Worm (Caenorhabditis elegans) whole organism, L1 larva: ENCODE data around the gene C06A6.2.
A peak's percentile ranks its signal among the peaks of the same experiment; 100 is the strongest.

ENCODE experiments used
- C04F5.9 ChIP-seq: sonication (generic microtip); optimal IDR thresholded peaks from 2 replicates; lab custom pipeline; 2016; ENCODE audit warnings: missing genetic modification characterization, missing compliant biosample characterization
- C34B4.2 ChIP-seq: sonication (generic microtip); optimal IDR thresholded peaks from 2 replicates; lab custom pipeline; 2017; ENCODE audit warnings: mild to moderate bottlenecking, missing genetic modification characterization, missing compliant biosample characterization
- F16B12.6 ChIP-seq: fragments of 150-350 bp; optimal IDR thresholded peaks from 2 replicates; lab custom pipeline; 2014; ENCODE audit warnings: missing biosample characterization, missing genetic modification characterization
- aha-1 ChIP-seq: fragments of 150-350 bp; optimal IDR thresholded peaks from 2 replicates; lab custom pipeline; 2014; ENCODE audit warnings: missing biosample characterization, missing genetic modification characterization
- blmp-1 ChIP-seq: fragments of 150-350 bp; optimal IDR thresholded peaks from 2 replicates; lab custom pipeline; 2014; ENCODE audit warnings: missing biosample characterization, missing genetic modification characterization
- ceh-63 ChIP-seq: fragments of 200-800 bp; sonication (Bioruptor generic); optimal IDR thresholded peaks from 2 replicates; lab custom pipeline; 2018; ENCODE audit warnings: mild to moderate bottlenecking, missing genetic modification characterization, missing compliant biosample characterization
- ceh-88 ChIP-seq: fragments of 200-800 bp; sonication (Bioruptor generic); IDR thresholded peaks from 2 replicates; pipeline ENCODE4 v1.3.6; 2022; ENCODE audit warnings: missing genetic modification characterization, missing compliant biosample characterization
- ceh-90 ChIP-seq: sonication (generic microtip); optimal IDR thresholded peaks from 2 replicates; lab custom pipeline; 2016; ENCODE audit warnings: missing genetic modification characterization, missing compliant biosample characterization
- ces-1 ChIP-seq: fragments of 150-350 bp; optimal IDR thresholded peaks from 2 replicates; lab custom pipeline; 2014; ENCODE audit warnings: missing biosample characterization, missing genetic modification reagents, missing genetic modification characterization
- dpl-1 ChIP-seq, 3 experiments: fragments of 150-350 bp in 2 of 3; sonication (generic microtip) in 1 of 3; optimal IDR thresholded peaks; 2 replicates each; lab custom pipeline; 2014 to 2017; ENCODE audit warnings: missing biosample characterization in 3 of 3, missing genetic modification characterization in 3 of 3, missing genetic modification reagents in 3 of 3
- egl-13 ChIP-seq: sonication (generic microtip); optimal IDR thresholded peaks from 2 replicates; lab custom pipeline; 2016; ENCODE audit warnings: missing genotype, missing genetic modification reagents, missing genetic modification characterization, missing compliant biosample characterization
- egl-27 ChIP-seq, 2 experiments: fragments of 150-350 bp in 1 of 2; sonication (generic microtip); optimal IDR thresholded peaks; 3 replicates each; lab custom pipeline; 2017 to 2018; ENCODE audit warnings: missing biosample characterization in 2 of 2, missing genetic modification characterization in 2 of 2, missing genetic modification reagents in 2 of 2
- elt-2 ChIP-seq: sonication (generic microtip); optimal IDR thresholded peaks from 2 replicates; lab custom pipeline; 2016; ENCODE audit warnings: missing genetic modification characterization, mild to moderate bottlenecking, inconsistent platforms, missing compliant biosample characterization, missing genetic modification reagents
- elt-3 ChIP-seq, 6 experiments: fragments of 150-350 bp in 1 of 6; sonication (generic microtip); optimal IDR thresholded peaks; 2 replicates each; lab custom pipeline; 2017 to 2018; ENCODE audit warnings: missing biosample characterization in 6 of 6, missing genetic modification characterization in 6 of 6, inconsistent platforms in 1 of 6
- ets-5 ChIP-seq: fragments of 200-800 bp; sonication (Bioruptor generic); IDR thresholded peaks from 2 replicates; pipeline ENCODE4 v1.3.6; 2022; ENCODE audit warnings: missing genetic modification characterization, missing compliant biosample characterization
- fkh-10 ChIP-seq: sonication (generic microtip); optimal IDR thresholded peaks from 2 replicates; lab custom pipeline; 2017; ENCODE audit warnings: missing biosample characterization, missing genetic modification reagents, missing genetic modification characterization
- fkh-8 ChIP-seq: sonication (generic microtip); optimal IDR thresholded peaks from 2 replicates; lab custom pipeline; 2016; ENCODE audit warnings: mild to moderate bottlenecking, missing genetic modification characterization, missing compliant biosample characterization
- fos-1 ChIP-seq: fragments of 150-350 bp; optimal IDR thresholded peaks from 2 replicates; lab custom pipeline; 2014; ENCODE audit warnings: missing biosample characterization, missing genetic modification characterization
- grh-1 ChIP-seq: fragments of 200-800 bp; sonication (Bioruptor generic); IDR thresholded peaks from 2 replicates; pipeline ENCODE4 v1.3.6; 2022; ENCODE audit warnings: missing genetic modification reagents, missing genetic modification characterization, missing compliant biosample characterization
- hpl-2 ChIP-seq: fragments of 150-350 bp; optimal IDR thresholded peaks from 2 replicates; lab custom pipeline; 2014; ENCODE audit warnings: missing biosample characterization, missing genetic modification reagents, missing genetic modification characterization
- jun-1 ChIP-seq: fragments of 150-350 bp; optimal IDR thresholded peaks from 2 replicates; lab custom pipeline; 2014; ENCODE audit warnings: missing biosample characterization, missing genetic modification reagents, missing genetic modification characterization
- lin-14 ChIP-seq: fragments of 200-800 bp; sonication (Bioruptor generic); optimal IDR thresholded peaks from 2 replicates; lab custom pipeline; 2018; ENCODE audit warnings: mild to moderate bottlenecking, missing genetic modification characterization, moderate library complexity, missing compliant biosample characterization
- lin-15B ChIP-seq: fragments of 150-350 bp; sonication (generic microtip); optimal IDR thresholded peaks from 3 replicates; lab custom pipeline; 2014; ENCODE audit warnings: missing biosample characterization, missing genetic modification characterization
- lin-35 ChIP-seq, 2 experiments: fragments of 150-350 bp; optimal IDR thresholded peaks; 2 replicates each; lab custom pipeline; 2014; ENCODE audit warnings: missing biosample characterization in 2 of 2, missing genetic modification characterization in 2 of 2, missing genetic modification reagents in 2 of 2
- lsy-2 ChIP-seq, 2 experiments: fragments of 150-350 bp; optimal IDR thresholded peaks; 2 replicates each; lab custom pipeline; 2014; ENCODE audit warnings: missing biosample characterization in 2 of 2, missing genetic modification characterization in 2 of 2
- mab-9 ChIP-seq: fragments of 200-800 bp; sonication (Bioruptor generic); IDR thresholded peaks from 2 replicates; pipeline ENCODE4 v1.3.6; 2022; ENCODE audit warnings: missing genetic modification reagents, missing genetic modification characterization, missing compliant biosample characterization
- mef-2 ChIP-seq: fragments of 150-350 bp; optimal IDR thresholded peaks from 2 replicates; lab custom pipeline; 2014; ENCODE audit warnings: missing biosample characterization, missing genetic modification characterization
- nhr-12 ChIP-seq: sonication (generic microtip); optimal IDR thresholded peaks from 2 replicates; lab custom pipeline; 2017; ENCODE audit warnings: missing biosample characterization, missing genetic modification characterization
- nhr-19 ChIP-seq: fragments of 200-800 bp; sonication (Bioruptor generic); conservative IDR thresholded peaks from 2 replicates; pipeline ENCODE4 v1.3.6; 2022; ENCODE audit warnings: missing genetic modification characterization, missing compliant biosample characterization
- nhr-20 ChIP-seq: sonication (generic microtip); optimal IDR thresholded peaks from 2 replicates; lab custom pipeline; 2016; ENCODE audit warnings: mild to moderate bottlenecking, missing genetic modification characterization, missing compliant biosample characterization
- nhr-71 ChIP-seq: sonication (generic microtip); optimal IDR thresholded peaks from 2 replicates; lab custom pipeline; 2016; ENCODE audit warnings: mild to moderate bottlenecking, missing genetic modification characterization, moderate library complexity, missing compliant biosample characterization
- nhr-76 ChIP-seq: sonication (generic microtip); optimal IDR thresholded peaks from 2 replicates; lab custom pipeline; 2017; ENCODE audit warnings: missing biosample characterization, missing genetic modification characterization
- nhr-85 ChIP-seq: sonication (generic microtip); peaks from one replicate; lab custom pipeline; 2016; ENCODE audit warnings: missing genetic modification characterization, inconsistent platforms, missing compliant biosample characterization
- pag-3 ChIP-seq: sonication (generic microtip); optimal IDR thresholded peaks from 2 replicates; lab custom pipeline; 2017; ENCODE audit warnings: missing genetic modification characterization, mild to moderate bottlenecking, missing compliant biosample characterization, antibody characterized with exemption, borderline replicate concordance; ENCODE audit not compliant: insufficient read depth
- pqm-1 ChIP-seq: sonication (generic microtip); optimal IDR thresholded peaks from 3 replicates; lab custom pipeline; 2017; ENCODE audit warnings: missing biosample characterization, missing genetic modification characterization
- rnt-1 ChIP-seq: sonication (generic microtip); optimal IDR thresholded peaks from 2 replicates; lab custom pipeline; 2016; ENCODE audit warnings: mild to moderate bottlenecking, missing genetic modification characterization, moderate library complexity, missing compliant biosample characterization
- snpc-4 ChIP-seq: fragments of 150-350 bp; optimal IDR thresholded peaks from 2 replicates; lab custom pipeline; 2014; ENCODE audit warnings: missing biosample characterization, missing genetic modification characterization
- snu-23 ChIP-seq: sonication (generic microtip); optimal IDR thresholded peaks from 2 replicates; lab custom pipeline; 2016; ENCODE audit warnings: missing genetic modification characterization, missing compliant biosample characterization
- sox-4 ChIP-seq: sonication (generic microtip); optimal IDR thresholded peaks from 2 replicates; lab custom pipeline; 2016; ENCODE audit warnings: missing genetic modification characterization, missing compliant biosample characterization
- sptf-1 ChIP-seq: fragments of 150-350 bp; optimal IDR thresholded peaks from 2 replicates; lab custom pipeline; 2014; ENCODE audit warnings: missing biosample characterization, missing genetic modification characterization
- tlp-1 ChIP-seq: fragments of 150-350 bp; optimal IDR thresholded peaks from 2 replicates; lab custom pipeline; 2014; ENCODE audit warnings: missing biosample characterization, missing genetic modification characterization
- unc-130 ChIP-seq: fragments of 150-350 bp; optimal IDR thresholded peaks from 2 replicates; lab custom pipeline; 2017; ENCODE audit warnings: missing biosample characterization, missing genetic modification characterization, inconsistent platforms
- unc-30 ChIP-seq: sonication (generic microtip); optimal IDR thresholded peaks from 2 replicates; lab custom pipeline; 2017; ENCODE audit warnings: missing biosample characterization, missing genetic modification characterization
- unc-62 ChIP-seq: fragments of 150-350 bp; optimal IDR thresholded peaks from 2 replicates; lab custom pipeline; 2014; ENCODE audit warnings: missing biosample characterization, missing genetic modification reagents, missing genetic modification characterization
- unc-86 ChIP-seq: sonication (generic microtip); optimal IDR thresholded peaks from 2 replicates; lab custom pipeline; 2016; ENCODE audit warnings: missing genetic modification characterization, missing compliant biosample characterization
- unc-98 ChIP-seq: fragments of 200-800 bp; sonication (Bioruptor generic); IDR thresholded peaks from 2 replicates; pipeline ENCODE4 v1.3.6; 2022; ENCODE audit warnings: missing genetic modification characterization, missing compliant biosample characterization
- vab-15 ChIP-seq: sonication (generic microtip); optimal IDR thresholded peaks from 2 replicates; lab custom pipeline; 2017; ENCODE audit warnings: missing genotype, mild to moderate bottlenecking, missing genetic modification characterization, missing compliant biosample characterization
- zag-1 ChIP-seq: fragments of 150-350 bp; optimal IDR thresholded peaks from 2 replicates; lab custom pipeline; 2014; ENCODE audit warnings: missing biosample characterization, missing genetic modification characterization
- ztf-11 ChIP-seq, 2 experiments: sonication (generic microtip); optimal IDR thresholded peaks; 2 replicates each; lab custom pipeline; 2016 to 2017; ENCODE audit warnings: missing genetic modification characterization in 2 of 2, missing biosample characterization in 1 of 2, missing compliant biosample characterization in 1 of 2
- ztf-4 ChIP-seq: fragments of 150-350 bp; optimal IDR thresholded peaks from 2 replicates; lab custom pipeline; 2014; ENCODE audit warnings: missing biosample characterization, missing genetic modification characterization

Gene C06A6.2

DNA sequence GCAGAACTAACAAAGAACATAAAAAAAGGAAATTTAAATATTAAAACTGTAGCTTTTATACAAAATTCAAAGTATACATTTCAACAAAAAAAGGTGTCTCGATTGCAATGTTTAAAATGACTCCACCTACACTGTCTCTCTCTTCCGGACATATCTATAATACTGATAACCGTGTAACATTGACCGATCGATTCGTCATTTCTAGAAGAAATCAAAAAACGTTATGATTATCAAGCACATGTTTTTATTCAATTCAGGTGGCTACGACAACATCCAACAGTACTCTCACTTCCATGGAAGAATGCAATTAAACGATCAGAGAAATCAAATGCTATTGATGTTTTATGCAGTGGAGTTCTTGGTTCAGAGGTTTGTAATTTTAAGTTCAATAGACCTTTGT is 52.1 kb downstream of the C06A6.2 start:
- TF ChIP-seq ceh-63 (GFP tag; lab: Kevin White, UChicago) (no peak), elt-2 (peak; percentile 60), lin-35 (GFP tag; optimal IDR thresholded peaks at IDR 0.05; lab: Kevin White, UChicago) (peak in 1 of 2 experiments; percentile 23), zag-1 (tag; lab: Kevin White, UChicago) (no peak)

ce11 chrIV:7902221-7902904 is 55.9 kb downstream of the C06A6.2 start, which contains the start of gene arp-11:
TSS of gene arp-11 (minus strand) at chrIV:7902271.
- TF ChIP-seq blmp-1 (tag; lab: Kevin White, UChicago) (peak; percentile 67), unc-130 (peak; percentile 77), hpl-2 (GFP tag; lab: Kevin White, UChicago) (no peak), egl-13 (tag; lab: Kevin White, UChicago) (peak; percentile 61), sox-4 (no peak), nhr-19 (GFP tag; lab: Robert Waterston, UW) (peak; percentile 70), unc-30 (tag; lab: Kevin White, UChicago) (no peak), tlp-1 (tag; lab: Kevin White, UChicago) (no peak), ces-1 (GFP tag; lab: Kevin White, UChicago) (no peak), sptf-1 (no peak), fos-1 (tag; lab: Kevin White, UChicago) (peak; percentile 21), ztf-4 (tag; lab: Kevin White, UChicago) (peak; percentile 50), mef-2 (peak; percentile 57), unc-86 (tag; lab: Kevin White, UChicago) (peak; percentile 46), nhr-71 (tag; lab: Kevin White, UChicago) (peak; percentile 87), ztf-11 (tag; optimal IDR thresholded peaks at IDR 0.05; lab: Kevin White, UChicago) (no peak), dpl-1 (GFP tag; optimal IDR thresholded peaks at IDR 0.05; lab: Kevin White, UChicago) (peak; percentile 72 to 78 (median 76)), rnt-1 (tag; lab: Kevin White, UChicago) (peak; percentile 55), F16B12.6 (tag; lab: Kevin White, UChicago) (peak; percentile 94), nhr-12 (tag; lab: Kevin White, UChicago) (no peak), unc-62 (GFP tag; lab: Kevin White, UChicago) (no peak), lin-35 (GFP tag; optimal IDR thresholded peaks at IDR 0.05; lab: Kevin White, UChicago) (peak; percentile 81 to 88), lin-15B (peak; percentile 5), fkh-8 (tag; lab: Kevin White, UChicago) (peak; percentile 74), C34B4.2 (no peak), snu-23 (GFP tag; lab: Kevin White, UChicago) (peak; percentile 87), pag-3 (tag; lab: Kevin White, UChicago) (no peak), aha-1 (tag; lab: Kevin White, UChicago) (no peak), zag-1 (tag; lab: Kevin White, UChicago) (no peak), nhr-76 (no peak), vab-15 (no peak), nhr-85 (tag; lab: Kevin White, UChicago) (peak; percentile 22), elt-3 (tag; optimal IDR thresholded peaks at IDR 0.05; lab: Kevin White, UChicago) (peak in 2 of 6 experiments; percentile 59 to 66), fkh-10 (GFP tag; lab: Kevin White, UChicago) (no peak), egl-27 (tag; optimal IDR thresholded peaks at IDR 0.05; lab: Kevin White, UChicago) (no peak), snpc-4 (tag; lab: Kevin White, UChicago) (peak; percentile 47), pqm-1 (tag; lab: Kevin White, UChicago) (no peak), unc-98 (GFP tag; lab: Robert Waterston, UW) (no peak), ets-5 (GFP tag; lab: Robert Waterston, UW) (no peak), C04F5.9 (no peak), nhr-20 (tag; lab: Kevin White, UChicago) (peak; percentile 79), mab-9 (GFP tag; lab: Robert Waterston, UW) (no peak), ceh-88 (GFP tag; lab: Robert Waterston, UW) (no peak), jun-1 (tag; lab: Kevin White, UChicago) (peak; percentile 44), lsy-2 (tag; optimal IDR thresholded peaks at IDR 0.05; lab: Kevin White, UChicago) (peak; percentile 97 to 99), lin-14 (GFP tag; lab: Kevin White, UChicago) (peak; percentile 86), ceh-90 (no peak), grh-1 (GFP tag; lab: Robert Waterston, UW) (no peak)
